Worm (Caenorhabditis elegans) whole organism, L2 larva: ENCODE data around the gene T08B1.1.

ENCODE experiments used
- C34F6.9 ChIP-seq: fragments of 150-350 bp; optimal IDR thresholded peaks from 2 replicates; lab custom pipeline; 2014; ENCODE audit warnings: missing biosample characterization, missing genetic modification characterization
- F13H6.1 ChIP-seq: sonication (generic microtip); optimal IDR thresholded peaks from 2 replicates; lab custom pipeline; 2016; ENCODE audit warnings: missing genetic modification characterization, missing compliant biosample characterization
- R02D3.7 ChIP-seq: fragments of 150-350 bp; optimal IDR thresholded peaks from 2 replicates; lab custom pipeline; 2014; ENCODE audit warnings: missing biosample characterization, missing genetic modification characterization
- Y55F3AM.14 ChIP-seq: fragments of 200-800 bp; sonication (Bioruptor generic); optimal IDR thresholded peaks from 2 replicates; lab custom pipeline; 2018; ENCODE audit warnings: mild to moderate bottlenecking, missing genetic modification characterization, missing compliant biosample characterization
- ZK546.5 ChIP-seq: sonication (generic microtip); optimal IDR thresholded peaks from 2 replicates; lab custom pipeline; 2017; ENCODE audit warnings: missing biosample characterization, missing genetic modification characterization
- alr-1 ChIP-seq: fragments of 150-350 bp; optimal IDR thresholded peaks from 2 replicates; lab custom pipeline; 2014; ENCODE audit warnings: missing biosample characterization, missing genetic modification characterization
- aly-2 ChIP-seq: fragments of 150-350 bp; optimal IDR thresholded peaks from 2 replicates; lab custom pipeline; 2014; ENCODE audit warnings: missing biosample characterization, missing genetic modification characterization
- ama-1 ChIP-seq: fragments of 150-350 bp; optimal IDR thresholded peaks from 2 replicates; lab custom pipeline; 2018; ENCODE audit warnings: inconsistent platforms
- blmp-1 ChIP-seq: sonication (generic microtip); optimal IDR thresholded peaks from 2 replicates; lab custom pipeline; 2017; ENCODE audit warnings: missing genetic modification characterization, mild to moderate bottlenecking, missing compliant biosample characterization, antibody characterized with exemption, moderate library complexity; ENCODE audit not compliant: insufficient read depth
- ceh-16 ChIP-seq: fragments of 150-350 bp; optimal IDR thresholded peaks from 2 replicates; lab custom pipeline; 2014; ENCODE audit warnings: missing biosample characterization, missing genetic modification characterization
- ceh-82 ChIP-seq: fragments of 150-350 bp; optimal IDR thresholded peaks from 2 replicates; lab custom pipeline; 2014; ENCODE audit warnings: missing biosample characterization, missing genetic modification characterization
- crh-2 ChIP-seq: sonication (generic microtip); optimal IDR thresholded peaks from 2 replicates; lab custom pipeline; 2017; ENCODE audit warnings: missing biosample characterization, missing genetic modification characterization
- dmd-4 ChIP-seq: sonication (generic microtip); optimal IDR thresholded peaks from 2 replicates; lab custom pipeline; 2017; ENCODE audit warnings: missing biosample characterization, missing genetic modification characterization
- egl-27 ChIP-seq: sonication (generic microtip); optimal IDR thresholded peaks from 3 replicates; lab custom pipeline; 2017; ENCODE audit warnings: missing biosample characterization, missing genetic modification reagents, missing genetic modification characterization
- elt-1 ChIP-seq: fragments of 150-350 bp; optimal IDR thresholded peaks from 2 replicates; lab custom pipeline; 2014; ENCODE audit warnings: missing biosample characterization, missing genetic modification characterization
- elt-3 ChIP-seq: sonication (generic microtip); optimal IDR thresholded peaks from 2 replicates; lab custom pipeline; 2017; ENCODE audit warnings: missing biosample characterization, missing genetic modification characterization
- fos-1 ChIP-seq: fragments of 150-350 bp; optimal IDR thresholded peaks from 2 replicates; lab custom pipeline; 2014; ENCODE audit warnings: missing biosample characterization, missing genetic modification characterization
- gmeb-1 ChIP-seq: fragments of 150-350 bp; optimal IDR thresholded peaks from 2 replicates; lab custom pipeline; 2014; ENCODE audit warnings: missing biosample characterization, missing genetic modification characterization
- lin-11 ChIP-seq: fragments of 150-350 bp; sonication (generic microtip); optimal IDR thresholded peaks from 2 replicates; lab custom pipeline; 2014; ENCODE audit warnings: missing biosample characterization, missing genetic modification characterization, inconsistent platforms, mixed read lengths
- lin-13 ChIP-seq: fragments of 150-350 bp; optimal IDR thresholded peaks from 2 replicates; lab custom pipeline; 2014; ENCODE audit warnings: missing biosample characterization, missing genetic modification reagents, missing genetic modification characterization
- lin-39 ChIP-seq: fragments of 150-350 bp; optimal IDR thresholded peaks from 2 replicates; lab custom pipeline; 2014; ENCODE audit warnings: missing biosample characterization, missing genetic modification reagents, missing genetic modification characterization
- lsy-2 ChIP-seq, 2 experiments: fragments of 150-350 bp in 1 of 2; sonication (generic microtip) in 1 of 2; optimal IDR thresholded peaks; 2 replicates each; lab custom pipeline; 2014 to 2017; ENCODE audit warnings: missing biosample characterization in 2 of 2, missing genetic modification characterization in 2 of 2
- mab-5 ChIP-seq: fragments of 150-350 bp; optimal IDR thresholded peaks from 2 replicates; lab custom pipeline; 2014; ENCODE audit warnings: missing biosample characterization, missing genetic modification characterization
- mbf-1 ChIP-seq: sonication (generic microtip); optimal IDR thresholded peaks from 2 replicates; lab custom pipeline; 2017; ENCODE audit warnings: missing biosample characterization, missing genetic modification characterization
- mdl-1 ChIP-seq, 2 experiments: fragments of 150-350 bp in 1 of 2; sonication (generic microtip) in 1 of 2; optimal IDR thresholded peaks; 2 replicates each; lab custom pipeline; 2017; ENCODE audit warnings: missing biosample characterization in 2 of 2, missing genetic modification characterization in 2 of 2
- nhr-10 ChIP-seq: sonication (generic microtip); optimal IDR thresholded peaks from 2 replicates; lab custom pipeline; 2017; ENCODE audit warnings: missing biosample characterization, missing genetic modification characterization
- nhr-11 ChIP-seq: fragments of 150-350 bp; optimal IDR thresholded peaks from 2 replicates; lab custom pipeline; 2014; ENCODE audit warnings: missing biosample characterization, missing genetic modification characterization
- nhr-12 ChIP-seq: fragments of 150-350 bp; optimal IDR thresholded peaks from 2 replicates; lab custom pipeline; 2014; ENCODE audit warnings: missing biosample characterization, missing genetic modification characterization
- nhr-129 ChIP-seq: fragments of 150-350 bp; optimal IDR thresholded peaks from 2 replicates; lab custom pipeline; 2014; ENCODE audit warnings: missing biosample characterization, missing genetic modification characterization
- nhr-21 ChIP-seq: fragments of 150-350 bp; optimal IDR thresholded peaks from 2 replicates; lab custom pipeline; 2014; ENCODE audit warnings: missing biosample characterization, missing genetic modification characterization
- nhr-23 ChIP-seq: fragments of 150-350 bp; optimal IDR thresholded peaks from 2 replicates; lab custom pipeline; 2014; ENCODE audit warnings: missing biosample characterization, missing genetic modification reagents, missing genetic modification characterization
- nhr-237 ChIP-seq: fragments of 150-350 bp; optimal IDR thresholded peaks from 2 replicates; lab custom pipeline; 2014; ENCODE audit warnings: missing biosample characterization, missing genetic modification characterization
- nhr-25 ChIP-seq: fragments of 150-350 bp; sonication (generic microtip); optimal IDR thresholded peaks from 3 replicates; lab custom pipeline; 2014; ENCODE audit warnings: missing biosample characterization, missing genetic modification characterization
- nhr-6 ChIP-seq: fragments of 150-350 bp; optimal IDR thresholded peaks from 2 replicates; lab custom pipeline; 2014; ENCODE audit warnings: missing biosample characterization, missing genetic modification characterization
- nhr-77 ChIP-seq: fragments of 150-350 bp; optimal IDR thresholded peaks from 2 replicates; lab custom pipeline; 2014; ENCODE audit warnings: missing biosample characterization, missing genetic modification characterization
- peb-1 ChIP-seq: fragments of 150-350 bp; optimal IDR thresholded peaks from 2 replicates; lab custom pipeline; 2014; ENCODE audit warnings: missing biosample characterization, missing genetic modification characterization
- sem-4 ChIP-seq: fragments of 150-350 bp; optimal IDR thresholded peaks from 2 replicates; lab custom pipeline; 2014; ENCODE audit warnings: missing biosample characterization, missing genetic modification reagents, missing genetic modification characterization
- skn-1 ChIP-seq: sonication (generic microtip); optimal IDR thresholded peaks from 2 replicates; lab custom pipeline; 2017; ENCODE audit warnings: missing biosample characterization, missing genetic modification characterization
- sma-3 ChIP-seq: sonication (generic microtip); optimal IDR thresholded peaks from 2 replicates; lab custom pipeline; 2016; ENCODE audit warnings: missing genetic modification reagents, missing genetic modification characterization, missing compliant biosample characterization
- sma-9 ChIP-seq, 2 experiments: fragments of 150-350 bp in 1 of 2; sonication (generic microtip) in 1 of 2; optimal IDR thresholded peaks; 2 replicates each; lab custom pipeline; 2014 to 2016; ENCODE audit warnings: missing genetic modification characterization in 2 of 2, mild to moderate bottlenecking in 1 of 2, missing biosample characterization in 1 of 2, missing compliant biosample characterization in 1 of 2, missing genetic modification reagents in 1 of 2, moderate library complexity in 1 of 2
- snpc-4 ChIP-seq: fragments of 150-350 bp; optimal IDR thresholded peaks from 2 replicates; lab custom pipeline; 2014; ENCODE audit warnings: missing biosample characterization, missing genetic modification characterization
- unc-39 ChIP-seq: fragments of 150-350 bp; optimal IDR thresholded peaks from 2 replicates; lab custom pipeline; 2014; ENCODE audit warnings: missing biosample characterization, missing genetic modification characterization
- unc-55 ChIP-seq: fragments of 150-350 bp; sonication (generic microtip); optimal IDR thresholded peaks from 3 replicates; lab custom pipeline; 2014; ENCODE audit warnings: missing biosample characterization, missing genetic modification reagents, missing genetic modification characterization
- unc-62 ChIP-seq: fragments of 150-350 bp; optimal IDR thresholded peaks from 2 replicates; lab custom pipeline; 2014; ENCODE audit warnings: missing biosample characterization, missing genetic modification reagents, missing genetic modification characterization
- zag-1 ChIP-seq: fragments of 150-350 bp; optimal IDR thresholded peaks from 2 replicates; lab custom pipeline; 2014; ENCODE audit warnings: missing biosample characterization, missing genetic modification characterization
- ztf-1 ChIP-seq: fragments of 200-800 bp; sonication (Bioruptor generic); conservative IDR thresholded peaks from 2 replicates; pipeline ENCODE4 v1.3.6; 2022; ENCODE audit warnings: missing genetic modification characterization, missing compliant biosample characterization
- ztf-11 ChIP-seq: sonication (generic microtip); optimal IDR thresholded peaks from 2 replicates; lab custom pipeline; 2017; ENCODE audit warnings: missing biosample characterization, missing genetic modification characterization
- ztf-4 ChIP-seq: fragments of 150-350 bp; optimal IDR thresholded peaks from 2 replicates; lab custom pipeline; 2014; ENCODE audit warnings: missing biosample characterization, missing genetic modification characterization

T08B1.1 gene

ce11 chrV:1945875-1946274 lies 41.0 kb downstream of the T08B1.1 start:
- TF ChIP-seq nhr-6 (tag; lab: Kevin White, UChicago) (no peak), alr-1 (tag; lab: Kevin White, UChicago) (no peak), nhr-25 (tag; lab: Kevin White, UChicago) (no peak), lin-39 (tag; lab: Kevin White, UChicago) (no peak), nhr-77 (no peak)

DNA sequence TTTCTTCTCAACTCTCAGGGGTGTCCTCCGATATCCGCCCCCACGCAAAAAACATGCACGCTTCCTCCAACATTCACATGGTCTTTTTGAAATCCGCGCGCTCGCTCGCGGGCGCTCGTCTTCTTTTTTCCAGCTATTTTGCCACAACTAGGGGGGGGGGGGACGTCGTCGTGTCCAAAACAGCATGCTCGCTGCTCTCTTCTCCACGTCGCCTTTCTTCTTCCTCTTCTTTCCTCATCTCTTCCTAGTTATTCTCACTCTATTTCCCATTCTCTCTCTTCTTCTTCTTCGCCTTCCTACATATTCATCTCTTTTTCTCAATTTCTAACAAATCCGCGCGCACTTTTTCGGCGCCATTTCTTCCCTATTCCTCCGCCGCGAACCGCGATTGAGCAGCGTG lies 43.4 kb downstream of the T08B1.1 start:
- TF ChIP-seq mbf-1 (no peak), nhr-237 (no peak), mdl-1 (tag; optimal IDR thresholded peaks at IDR 0.05; lab: Kevin White, UChicago) (peak in 1 of 2 experiments; percentile 62), peb-1 (no peak), sma-3 (GFP tag; lab: Kevin White, UChicago) (no peak), ztf-4 (tag; lab: Kevin White, UChicago) (no peak), sma-9 (GFP tag; optimal IDR thresholded peaks at IDR 0.05; lab: Kevin White, UChicago) (peak; percentile 62), sma-9 (tag; optimal IDR thresholded peaks at IDR 0.05; lab: Kevin White, UChicago) (no peak), R02D3.7 (no peak), nhr-129 (tag; lab: Kevin White, UChicago) (peak; percentile 28), fos-1 (tag; lab: Kevin White, UChicago) (no peak), ceh-82 (tag; lab: Kevin White, UChicago) (no peak), mab-5 (no peak), F13H6.1 (tag; lab: Kevin White, UChicago) (peak; percentile 69), skn-1 (no peak), blmp-1 (tag; lab: Kevin White, UChicago) (no peak), nhr-21 (no peak), nhr-23 (tag; lab: Kevin White, UChicago) (no peak), C34F6.9 (tag; lab: Kevin White, UChicago) (peak; percentile 55), ztf-11 (tag; lab: Kevin White, UChicago) (no peak), elt-3 (tag; lab: Kevin White, UChicago) (no peak), nhr-77 (no peak), Y55F3AM.14 (no peak), lin-13 (GFP tag; lab: Kevin White, UChicago) (peak; percentile 27), snpc-4 (tag; lab: Kevin White, UChicago) (no peak), aly-2 (tag; lab: Kevin White, UChicago) (no peak), dmd-4 (tag; lab: Kevin White, UChicago) (no peak), nhr-12 (tag; lab: Kevin White, UChicago) (no peak), nhr-6 (tag; lab: Kevin White, UChicago) (no peak), alr-1 (tag; lab: Kevin White, UChicago) (no peak), sem-4 (tag; lab: Kevin White, UChicago) (no peak), unc-62 (GFP tag; lab: Kevin White, UChicago) (no peak), lin-11 (peak; percentile 52), unc-39 (no peak), elt-1 (tag; lab: Kevin White, UChicago) (no peak), ztf-1 (no peak), ama-1 (lab: Kevin White, UChicago) (no peak), nhr-10 (no peak), lsy-2 (tag; optimal IDR thresholded peaks at IDR 0.05; lab: Kevin White, UChicago) (peak in 1 of 2 experiments; percentile 34), zag-1 (tag; lab: Kevin White, UChicago) (peak; percentile 38), gmeb-1 (no peak), crh-2 (peak; percentile 46), lin-39 (tag; lab: Kevin White, UChicago) (no peak), ZK546.5 (tag; lab: Kevin White, UChicago) (no peak), nhr-11 (tag; lab: Kevin White, UChicago) (no peak), nhr-25 (tag; lab: Kevin White, UChicago) (no peak), egl-27 (tag; lab: Kevin White, UChicago) (no peak), unc-55 (peak; percentile 59), ceh-16 (no peak)
